Worm (Caenorhabditis elegans) whole organism, young adult: ENCODE data around the gene nimk-1.

Experiments used
- B0019.2 ChIP-seq: fragments of 200-800 bp; sonication (Bioruptor generic); conservative IDR thresholded peaks from 2 replicates; pipeline ENCODE4 v1.3.6; 2022; ENCODE audit warnings: missing genetic modification reagents, missing genetic modification characterization, missing compliant biosample characterization
- B0261.1 ChIP-seq: sonication (generic microtip); optimal IDR thresholded peaks from 2 replicates; lab custom pipeline; 2016; ENCODE audit warnings: mild to moderate bottlenecking, missing genetic modification characterization, moderate library complexity, missing compliant biosample characterization
- B0336.3 ChIP-seq: fragments of 200-800 bp; sonication (Bioruptor generic); IDR thresholded peaks from 2 replicates; pipeline ENCODE4 v1.3.6; 2022; ENCODE audit warnings: missing genetic modification characterization, missing compliant biosample characterization
- C17E4.6 ChIP-seq: fragments of 200-800 bp; sonication (Bioruptor generic); IDR thresholded peaks from 2 replicates; pipeline ENCODE4 v1.3.6; 2022; ENCODE audit warnings: missing genetic modification reagents, missing genetic modification characterization, missing compliant biosample characterization
- F33H1.4 ChIP-seq: fragments of 200-800 bp; sonication (Bioruptor generic); IDR thresholded peaks from 2 replicates; pipeline ENCODE4 v1.3.6; 2022; ENCODE audit warnings: missing genetic modification reagents, missing genetic modification characterization, missing compliant biosample characterization
- F37B4.10 ChIP-seq: fragments of 200-800 bp; sonication (Bioruptor generic); IDR thresholded peaks from 2 replicates; pipeline ENCODE4 v1.3.6; 2022; ENCODE audit warnings: missing genetic modification characterization, missing compliant biosample characterization
- F39B2.1 ChIP-seq: fragments of 200-800 bp; sonication (Bioruptor generic); IDR thresholded peaks from 2 replicates; pipeline ENCODE4 v1.3.6; 2022; ENCODE audit warnings: missing genetic modification reagents, missing genetic modification characterization, missing compliant biosample characterization
- F57A8.1 ChIP-seq: fragments of 200-800 bp; sonication (Bioruptor generic); optimal IDR thresholded peaks from 2 replicates; lab custom pipeline; 2018; ENCODE audit warnings: mild to moderate bottlenecking, missing genetic modification characterization, moderate library complexity, missing compliant biosample characterization
- F57C9.4 ChIP-seq: sonication (generic microtip); optimal IDR thresholded peaks from 2 replicates; lab custom pipeline; 2017; ENCODE audit warnings: mild to moderate bottlenecking, missing genetic modification characterization, missing compliant biosample characterization
- T07F8.4 ChIP-seq: sonication (generic microtip); optimal IDR thresholded peaks from 2 replicates; lab custom pipeline; 2016; ENCODE audit warnings: mild to moderate bottlenecking, missing genetic modification characterization, moderate library complexity, missing compliant biosample characterization
- T26A5.8 ChIP-seq: sonication (generic microtip); optimal IDR thresholded peaks from 2 replicates; lab custom pipeline; 2016; ENCODE audit warnings: missing genetic modification characterization, missing compliant biosample characterization
- Y53F4B.3 ChIP-seq: fragments of 200-800 bp; sonication (Bioruptor generic); IDR thresholded peaks from 2 replicates; pipeline ENCODE4 v1.3.6; 2022; ENCODE audit warnings: missing genetic modification reagents, missing genetic modification characterization, missing compliant biosample characterization
- Y53G8AR.9 ChIP-seq: fragments of 200-800 bp; sonication (Bioruptor generic); conservative IDR thresholded peaks from 2 replicates; pipeline ENCODE4 v1.3.6; 2022; ENCODE audit warnings: missing genetic modification reagents, missing genetic modification characterization, missing compliant biosample characterization
- Y56A3A.18 ChIP-seq: fragments of 200-800 bp; sonication (Bioruptor generic); IDR thresholded peaks from 2 replicates; pipeline ENCODE4 v1.3.6; 2022; ENCODE audit warnings: missing genetic modification reagents, missing genetic modification characterization, missing compliant biosample characterization
- Y79H2A.3 ChIP-seq: fragments of 200-800 bp; sonication (Bioruptor generic); conservative IDR thresholded peaks from 2 replicates; pipeline ENCODE4 v1.3.6; 2022; ENCODE audit warnings: missing genetic modification reagents, missing genetic modification characterization, missing compliant biosample characterization
- akir-1 ChIP-seq: fragments of 200-800 bp; sonication (Bioruptor generic); optimal IDR thresholded peaks from 2 replicates; lab custom pipeline; 2018; ENCODE audit warnings: mild to moderate bottlenecking, missing genetic modification characterization, moderate library complexity, missing compliant biosample characterization
- ama-1 ChIP-seq, 3 experiments: fragments of 150-350 bp in 1 of 3; sonication (generic microtip) in 2 of 3; optimal IDR thresholded peaks; 2 replicates each; lab custom pipeline; 2014 to 2018; ENCODE audit warnings: missing biosample characterization in 2 of 3, missing genetic modification characterization in 2 of 3, missing genetic modification reagents in 2 of 3
- ceh-79 ChIP-seq: sonication (generic microtip); optimal IDR thresholded peaks from 2 replicates; lab custom pipeline; 2017; ENCODE audit warnings: mild to moderate bottlenecking, missing genetic modification characterization, missing compliant biosample characterization
- ceh-91 ChIP-seq: fragments of 200-800 bp; sonication (Bioruptor generic); IDR thresholded peaks from 2 replicates; pipeline ENCODE4 v1.3.6; 2022; ENCODE audit warnings: missing genetic modification reagents, missing genetic modification characterization, missing compliant biosample characterization
- chd-7 ChIP-seq: sonication (generic microtip); optimal IDR thresholded peaks from 2 replicates; lab custom pipeline; 2016; ENCODE audit warnings: mild to moderate bottlenecking, missing genetic modification characterization, moderate library complexity, missing compliant biosample characterization
- dox-1 ChIP-seq: fragments of 200-800 bp; sonication (Bioruptor generic); IDR thresholded peaks from 2 replicates; pipeline ENCODE4 v1.3.6; 2022; ENCODE audit warnings: missing genetic modification reagents, missing genetic modification characterization, missing compliant biosample characterization
- egl-44 ChIP-seq: fragments of 200-800 bp; sonication (Bioruptor generic); IDR thresholded peaks from 2 replicates; pipeline ENCODE4 v1.3.6; 2022; ENCODE audit warnings: missing genetic modification reagents, missing genetic modification characterization, missing compliant biosample characterization
- hlh-26 ChIP-seq: fragments of 200-800 bp; sonication (Bioruptor generic); conservative IDR thresholded peaks from 2 replicates; pipeline ENCODE4 v1.3.6; 2022; ENCODE audit warnings: missing genetic modification reagents, missing genetic modification characterization, missing compliant biosample characterization
- hmg-20 ChIP-seq: fragments of 200-800 bp; sonication (Bioruptor generic); IDR thresholded peaks from 2 replicates; pipeline ENCODE4 v1.3.6; 2022; ENCODE audit warnings: missing genetic modification reagents, missing genetic modification characterization, missing compliant biosample characterization
- hrde-1 ChIP-seq: sonication (generic microtip); optimal IDR thresholded peaks from 2 replicates; lab custom pipeline; 2016; ENCODE audit warnings: missing genetic modification characterization, mild to moderate bottlenecking, missing compliant biosample characterization, moderate library complexity, missing genotype, missing genetic modification reagents, borderline replicate concordance
- hsf-1 ChIP-seq: fragments of 200-800 bp; sonication (Bioruptor generic); IDR thresholded peaks from 2 replicates; pipeline ENCODE4 v1.3.6; 2022; ENCODE audit warnings: missing genetic modification reagents, missing genetic modification characterization, missing compliant biosample characterization
- let-607 ChIP-seq, 2 experiments: fragments of 200-800 bp in 1 of 2; sonication (Bioruptor generic) in 1 of 2; sonication (generic microtip) in 1 of 2; optimal IDR thresholded peaks; 2 replicates each; lab custom pipeline; 2016 to 2018; ENCODE audit warnings: mild to moderate bottlenecking in 2 of 2, missing compliant biosample characterization in 2 of 2, missing genetic modification characterization in 2 of 2, moderate library complexity in 2 of 2, missing genotype in 1 of 2
- lir-1 ChIP-seq: fragments of 200-800 bp; sonication (Bioruptor generic); conservative IDR thresholded peaks from 2 replicates; pipeline ENCODE4 v1.3.6; 2022; ENCODE audit warnings: missing genetic modification reagents, missing genetic modification characterization, missing compliant biosample characterization
- madf-3 ChIP-seq: fragments of 200-800 bp; sonication (Bioruptor generic); IDR thresholded peaks from 2 replicates; pipeline ENCODE4 v1.3.6; 2022; ENCODE audit warnings: missing genetic modification reagents, missing genetic modification characterization, missing compliant biosample characterization
- mcd-1 ChIP-seq: fragments of 200-800 bp; sonication (Bioruptor generic); IDR thresholded peaks from 2 replicates; pipeline ENCODE4 v1.3.6; 2022; ENCODE audit warnings: missing genetic modification reagents, missing genetic modification characterization, missing compliant biosample characterization
- mel-28 ChIP-seq: sonication (generic microtip); optimal IDR thresholded peaks from 2 replicates; lab custom pipeline; 2016; ENCODE audit warnings: borderline replicate concordance, mild to moderate bottlenecking, missing genetic modification characterization, missing compliant biosample characterization
- mxl-1 ChIP-seq: sonication (generic microtip); optimal IDR thresholded peaks from 2 replicates; lab custom pipeline; 2016; ENCODE audit warnings: missing genetic modification characterization, missing compliant biosample characterization
- pbrm-1 ChIP-seq: fragments of 200-800 bp; sonication (Bioruptor generic); IDR thresholded peaks from 2 replicates; pipeline ENCODE4 v1.3.6; 2022; ENCODE audit warnings: missing genetic modification reagents, missing genetic modification characterization, missing compliant biosample characterization
- rcor-1 ChIP-seq: fragments of 200-800 bp; sonication (Bioruptor generic); IDR thresholded peaks from 2 replicates; pipeline ENCODE4 v1.3.6; 2022; ENCODE audit warnings: missing genetic modification reagents, missing genetic modification characterization, missing compliant biosample characterization
- somi-1 ChIP-seq: fragments of 200-800 bp; sonication (Bioruptor generic); optimal IDR thresholded peaks from 2 replicates; lab custom pipeline; 2018; ENCODE audit warnings: mild to moderate bottlenecking, missing genetic modification characterization, missing compliant biosample characterization
- zfh-2 ChIP-seq: fragments of 200-800 bp; sonication (Bioruptor generic); conservative IDR thresholded peaks from 2 replicates; pipeline ENCODE4 v1.3.6; 2022; ENCODE audit warnings: missing genetic modification reagents, missing genetic modification characterization, missing compliant biosample characterization
- zim-3 ChIP-seq: sonication (generic microtip); optimal IDR thresholded peaks from 2 replicates; lab custom pipeline; 2017; ENCODE audit warnings: mild to moderate bottlenecking, missing genetic modification characterization, moderate library complexity, missing compliant biosample characterization
- ztf-18 ChIP-seq: sonication (generic microtip); optimal IDR thresholded peaks from 2 replicates; lab custom pipeline; 2016; ENCODE audit warnings: missing genotype, mild to moderate bottlenecking, missing genetic modification characterization, missing compliant biosample characterization
- ztf-28 ChIP-seq: fragments of 200-800 bp; sonication (Bioruptor generic); IDR thresholded peaks from 2 replicates; pipeline ENCODE4 v1.3.6; 2022; ENCODE audit warnings: missing genetic modification reagents, missing genetic modification characterization, missing compliant biosample characterization

Gene nimk-1

ce11 chrII:12535297-12535803, at the start of gene nimk-1:
Gene nimk-1, plus strand, starts transcription at chrII:12535753.
- TF ChIP-seq zfh-2 (GFP tag; lab: Robert Waterston, UW) (no peak), let-607 (tag; optimal IDR thresholded peaks at IDR 0.05; lab: Kevin White, UChicago) (no peak), F37B4.10 (GFP tag; lab: Robert Waterston, UW) (no peak), B0261.1 (tag; lab: Kevin White, UChicago) (no peak), akir-1 (GFP tag; lab: Kevin White, UChicago) (no peak), mel-28 (no peak), zim-3 (tag; lab: Kevin White, UChicago) (no peak), somi-1 (GFP tag; lab: Kevin White, UChicago) (no peak), hmg-20 (no peak), pbrm-1 (GFP tag; lab: Robert Waterston, UW) (no peak), Y53G8AR.9 (GFP tag; lab: Robert Waterston, UW) (no peak), F57A8.1 (GFP tag; lab: Kevin White, UChicago) (no peak), C17E4.6 (GFP tag; lab: Robert Waterston, UW) (no peak), ceh-79 (tag; lab: Kevin White, UChicago) (no peak), hsf-1 (GFP tag; lab: Robert Waterston, UW) (no peak), ama-1 (optimal IDR thresholded peaks at IDR 0.05; lab: Kevin White, UChicago) (no peak), ama-1 (GFP tag; optimal IDR thresholded peaks at IDR 0.05; lab: Kevin White, UChicago) (no peak), F57C9.4 (no peak), Y56A3A.18 (no peak)

ce11 chrII:12488810-12489209, 46.7 kb upstream of the nimk-1 start:
- TF ChIP-seq hlh-26 (GFP tag; lab: Robert Waterston, UW), result no peak
- TF ChIP-seq Y79H2A.3 (GFP tag; lab: Robert Waterston, UW), result no peak
- no peak for TF ChIP-seq ztf-18 (tag; lab: Kevin White, UChicago)
- no peak for TF ChIP-seq B0019.2 (GFP tag; lab: Robert Waterston, UW)
- no peak for TF ChIP-seq madf-3
- TF ChIP-seq C17E4.6 (GFP tag; lab: Robert Waterston, UW), result no peak
- no peak for TF ChIP-seq dox-1
- no peak for TF ChIP-seq Y53F4B.3 (GFP tag; lab: Robert Waterston, UW)
- TF ChIP-seq rcor-1, result no peak
- no peak for TF ChIP-seq mcd-1
- no peak for TF ChIP-seq chd-7 (tag; lab: Kevin White, UChicago)
- TF ChIP-seq ztf-28 (GFP tag; lab: Robert Waterston, UW), result no peak
- no peak for TF ChIP-seq akir-1 (GFP tag; lab: Kevin White, UChicago)
- no peak for TF ChIP-seq mxl-1 (tag; lab: Kevin White, UChicago)
- TF ChIP-seq egl-44, result no peak
- TF ChIP-seq ceh-91 (GFP tag; lab: Robert Waterston, UW), result no peak
- TF ChIP-seq, all 124 proteins: peak for 0

- TF ChIP-seq F33H1.4 (GFP tag; lab: Robert Waterston, UW) (no peak), F39B2.1 (GFP tag; lab: Robert Waterston, UW) (no peak), lir-1 (GFP tag; lab: Robert Waterston, UW) (no peak), ztf-28 (GFP tag; lab: Robert Waterston, UW) (no peak), ztf-18 (tag; lab: Kevin White, UChicago) (no peak), akir-1 (GFP tag; lab: Kevin White, UChicago) (no peak), ceh-79 (tag; lab: Kevin White, UChicago) (no peak), mxl-1 (tag; lab: Kevin White, UChicago) (no peak), hmg-20 (no peak), B0336.3 (no peak), hrde-1 (tag; lab: Kevin White, UChicago) (no peak), T07F8.4 (tag; lab: Kevin White, UChicago) (no peak), Y56A3A.18 (no peak), zfh-2 (GFP tag; lab: Robert Waterston, UW) (no peak), hsf-1 (GFP tag; lab: Robert Waterston, UW) (no peak), T26A5.8 (tag; lab: Kevin White, UChicago) (no peak), F37B4.10 (GFP tag; lab: Robert Waterston, UW) (no peak)
These were observed 45.6 kb upstream of the nimk-1 start, which contains the start of gene T21B4.15 for ce11 chrII:12489903-12490302. Gene T21B4.15, plus strand, starts transcription at chrII:12490203.
